Fruit fly (Drosophila melanogaster) whole organism, embryonic: ENCODE data around the gene term.
A peak's percentile ranks its signal among the peaks of the same experiment; 100 is the strongest.

ENCODE experiments used
- Atf6 ChIP-seq: fragments of 200-800 bp; sonication (Bioruptor generic); IDR thresholded peaks from 2 replicates; pipeline ENCODE4 v1.3.6; 2022; ENCODE audit warnings: missing biosample characterization, missing genetic modification characterization
- B-H2 ChIP-seq: fragments of 200-800 bp; sonication (Bioruptor generic); optimal IDR thresholded peaks from 2 replicates; lab custom pipeline; 2018; ENCODE audit warnings: missing biosample characterization, mild to moderate bottlenecking, missing genetic modification characterization
- CG10267 ChIP-seq: fragments of 200-800 bp; sonication (Bioruptor generic); optimal IDR thresholded peaks from 2 replicates; lab custom pipeline; 2018; ENCODE audit warnings: missing biosample characterization, mild to moderate bottlenecking, missing genetic modification characterization, moderate library complexity
- CG11398 ChIP-seq: fragments of 200-800 bp; sonication (Bioruptor generic); optimal IDR thresholded peaks from 2 replicates; lab custom pipeline; 2016; ENCODE audit warnings: missing biosample characterization, missing genetic modification characterization
- CG1233 ChIP-seq: fragments of 200-800 bp; sonication (Bioruptor generic); optimal IDR thresholded peaks from 4 replicates; lab custom pipeline; 2018; ENCODE audit warnings: missing biosample characterization, mild to moderate bottlenecking, missing genetic modification characterization
- CG12744 ChIP-seq: fragments of 200-800 bp; sonication (Bioruptor generic); optimal IDR thresholded peaks from 2 replicates; lab custom pipeline; 2016; ENCODE audit warnings: missing biosample characterization, missing genetic modification characterization
- CG12769 ChIP-seq: fragments of 200-800 bp; sonication (Bioruptor generic); optimal IDR thresholded peaks from 2 replicates; lab custom pipeline; 2019; ENCODE audit warnings: missing biosample characterization, mild to moderate bottlenecking, missing genetic modification characterization, moderate library complexity
- CG13123 ChIP-seq: fragments of 200-800 bp; sonication (Bioruptor generic); optimal IDR thresholded peaks from 2 replicates; lab custom pipeline; 2016; ENCODE audit warnings: missing biosample characterization, missing genetic modification characterization
- CG13296 ChIP-seq: fragments of 200-800 bp; sonication (Bioruptor generic); optimal IDR thresholded peaks from 3 replicates; lab custom pipeline; 2018; ENCODE audit warnings: missing biosample characterization, mild to moderate bottlenecking, missing genetic modification characterization
- CG15601 ChIP-seq: fragments of 200-800 bp; sonication (Bioruptor generic); optimal IDR thresholded peaks from 3 replicates; lab custom pipeline; 2019; ENCODE audit warnings: missing biosample characterization, mild to moderate bottlenecking, missing genetic modification characterization, moderate library complexity
- CG1602 ChIP-seq: fragments of 200-800 bp; sonication (Bioruptor generic); optimal IDR thresholded peaks from 3 replicates; lab custom pipeline; 2016; ENCODE audit warnings: missing biosample characterization, missing genetic modification characterization
- CG1647 ChIP-seq: fragments of 200-800 bp; sonication (Bioruptor generic); optimal IDR thresholded peaks from 3 replicates; lab custom pipeline; 2016; ENCODE audit warnings: missing biosample characterization, missing genetic modification characterization
- CG17385 ChIP-seq: fragments of 200-800 bp; sonication (Bioruptor generic); optimal IDR thresholded peaks from 3 replicates; lab custom pipeline; 2018; ENCODE audit warnings: missing biosample characterization, mild to moderate bottlenecking, missing genetic modification characterization
- CG30431 ChIP-seq: fragments of 200-800 bp; sonication (Bioruptor generic); optimal IDR thresholded peaks from 2 replicates; lab custom pipeline; 2017; ENCODE audit warnings: missing biosample characterization, missing genetic modification characterization
- CG34224 ChIP-seq: fragments of 200-800 bp; sonication (Bioruptor generic); IDR thresholded peaks from 3 replicates; pipeline ENCODE4 v1.3.6; 2022; ENCODE audit warnings: missing biosample characterization, missing genetic modification characterization; ENCODE audit not compliant: partially characterized antibody
- CG4404 ChIP-seq: fragments of 200-800 bp; sonication (Bioruptor generic); IDR thresholded peaks from 2 replicates; pipeline ENCODE4 v1.3.6; 2022; ENCODE audit warnings: missing biosample characterization, missing genetic modification characterization
- Elba2 ChIP-seq: fragments of 200-800 bp; sonication (Bioruptor generic); optimal IDR thresholded peaks from 3 replicates; lab custom pipeline; 2016; ENCODE audit warnings: missing biosample characterization, missing genetic modification characterization
- Ets65A ChIP-seq: fragments of 200-800 bp; sonication (Bioruptor generic); peaks from one replicate; lab custom pipeline; 2016; ENCODE audit warnings: missing biosample characterization, missing genetic modification characterization
- Max ChIP-seq: fragments of 200-800 bp; sonication (Bioruptor generic); optimal IDR thresholded peaks from 2 replicates; lab custom pipeline; 2016; ENCODE audit warnings: missing biosample characterization, mild to moderate bottlenecking, missing genetic modification characterization
- Myb ChIP-seq: fragments of 200-800 bp; sonication (Bioruptor generic); optimal IDR thresholded peaks from 2 replicates; lab custom pipeline; 2016; ENCODE audit warnings: missing biosample characterization, missing genetic modification characterization
- Nf-YA ChIP-seq: fragments of 200-800 bp; sonication (Bioruptor generic); IDR thresholded peaks from 2 replicates; pipeline ENCODE4 v1.3.6; 2022; ENCODE audit warnings: missing biosample characterization, missing genetic modification characterization
- Opbp ChIP-seq: fragments of 200-800 bp; sonication (Bioruptor generic); IDR thresholded peaks from 3 replicates; pipeline ENCODE4 v1.3.6; 2022; ENCODE audit warnings: missing biosample characterization, missing genetic modification characterization; ENCODE audit not compliant: partially characterized antibody
- Ptx1 ChIP-seq: fragments of 200-800 bp; sonication (Bioruptor generic); IDR thresholded peaks from 2 replicates; pipeline ENCODE4 v1.3.6; 2022; ENCODE audit warnings: missing biosample characterization, missing genetic modification characterization
- Sry-β ChIP-seq: fragments of 200-800 bp; sonication (Bioruptor generic); optimal IDR thresholded peaks from 2 replicates; lab custom pipeline; 2018; ENCODE audit warnings: missing biosample characterization, mild to moderate bottlenecking, missing genetic modification characterization, moderate library complexity
- Stat92E ChIP-seq, 3 experiments: fragments of >200 bp in 2 of 3; fragments of 200-800 bp in 1 of 3; sonication (Bioruptor generic) in 1 of 3; optimal IDR thresholded peaks; 2 replicates each; lab custom pipeline; 2017 to 2019; ENCODE audit warnings: missing biosample characterization in 3 of 3, missing genetic modification characterization in 3 of 3, mild to moderate bottlenecking in 1 of 3, moderate library complexity in 1 of 3
- Usf ChIP-seq: fragments of 200-800 bp; sonication (Bioruptor generic); optimal IDR thresholded peaks from 2 replicates; lab custom pipeline; 2017; ENCODE audit warnings: missing genotype, missing biosample characterization, missing genetic modification characterization
- Vsx1 ChIP-seq: fragments of 200-800 bp; sonication (Bioruptor generic); optimal IDR thresholded peaks from 2 replicates; lab custom pipeline; 2017; ENCODE audit warnings: missing biosample characterization, mild to moderate bottlenecking, missing genetic modification characterization, missing genetic modification reagents
- cas ChIP-seq: fragments of 200-800 bp; sonication (Bioruptor generic); IDR thresholded peaks from 2 replicates; pipeline ENCODE4 v1.3.6; 2022; ENCODE audit warnings: missing biosample characterization, missing genetic modification characterization
- cato ChIP-seq: fragments of 200-800 bp; sonication (Bioruptor generic); optimal IDR thresholded peaks from 2 replicates; lab custom pipeline; 2016; ENCODE audit warnings: missing biosample characterization, missing genetic modification characterization, borderline replicate concordance
- crp ChIP-seq, 2 experiments: fragments of 200-800 bp; sonication (Bioruptor generic); optimal IDR thresholded peaks; 2 replicates in 1 of 2; 3 replicates in 1 of 2; lab custom pipeline; 2017; ENCODE audit warnings: missing biosample characterization in 2 of 2, missing genetic modification characterization in 2 of 2, mild to moderate bottlenecking in 1 of 2, moderate library complexity in 1 of 2
- dpn ChIP-seq, 2 experiments: fragments of 200-800 bp; sonication (Bioruptor generic); optimal IDR thresholded peaks; 3 replicates each; lab custom pipeline; 2016; ENCODE audit warnings: missing biosample characterization in 2 of 2, missing genetic modification characterization in 2 of 2
- fd3F ChIP-seq: fragments of 200-800 bp; sonication (Bioruptor generic); optimal IDR thresholded peaks from 2 replicates; lab custom pipeline; 2018; ENCODE audit warnings: missing biosample characterization, mild to moderate bottlenecking, missing genetic modification characterization, moderate library complexity
- fu2 ChIP-seq: fragments of 200-800 bp; sonication (Bioruptor generic); optimal IDR thresholded peaks from 2 replicates; lab custom pipeline; 2016; ENCODE audit warnings: missing biosample characterization, missing genetic modification characterization
- gce ChIP-seq: fragments of 200-800 bp; sonication (Bioruptor generic); IDR thresholded peaks from 3 replicates; pipeline ENCODE4 v1.3.6; 2022; ENCODE audit warnings: missing biosample characterization, missing genetic modification characterization
- grau ChIP-seq: fragments of 200-800 bp; optimal IDR thresholded peaks from 3 replicates; lab custom pipeline; 2019; ENCODE audit warnings: missing biosample characterization, mild to moderate bottlenecking, missing genetic modification characterization, moderate library complexity
- gsb ChIP-seq: fragments of 200-800 bp; sonication (Bioruptor generic); IDR thresholded peaks from 2 replicates; pipeline ENCODE4 v1.3.6; 2022; ENCODE audit warnings: missing biosample characterization, missing genetic modification characterization
- hb ChIP-seq: fragments of 200-800 bp; sonication (Bioruptor generic); IDR thresholded peaks from 3 replicates; pipeline ENCODE4 v1.3.6; 2022; ENCODE audit warnings: missing biosample characterization, missing genetic modification characterization; ENCODE audit not compliant: partially characterized antibody
- inv ChIP-seq: fragments of 200-800 bp; sonication (Bioruptor generic); IDR thresholded peaks from 2 replicates; pipeline ENCODE4 v1.3.6; 2022; ENCODE audit warnings: missing biosample characterization, missing genetic modification characterization; ENCODE audit not compliant: partially characterized antibody
- kah ChIP-seq: fragments of 200-800 bp; sonication (Bioruptor generic); optimal IDR thresholded peaks from 2 replicates; lab custom pipeline; 2018; ENCODE audit warnings: missing biosample characterization, mild to moderate bottlenecking, missing genetic modification characterization
- kni ChIP-seq: fragments of 200-800 bp; sonication (Bioruptor generic); optimal IDR thresholded peaks from 3 replicates; lab custom pipeline; 2017; ENCODE audit warnings: mild to moderate bottlenecking, missing biosample characterization, missing genetic modification reagents, missing genetic modification characterization
- mirr ChIP-seq: fragments of 200-800 bp; sonication (Bioruptor generic); optimal IDR thresholded peaks from 3 replicates; lab custom pipeline; 2018; ENCODE audit warnings: missing biosample characterization, mild to moderate bottlenecking, missing genetic modification characterization
- nom ChIP-seq: fragments of 200-800 bp; sonication (Bioruptor generic); optimal IDR thresholded peaks from 2 replicates; lab custom pipeline; 2017; ENCODE audit warnings: missing biosample characterization, missing genetic modification characterization, mild to moderate bottlenecking, moderate library complexity, missing genetic modification reagents
- scrt ChIP-seq: fragments of 200-800 bp; sonication (Bioruptor generic); optimal IDR thresholded peaks from 2 replicates; lab custom pipeline; 2018; ENCODE audit warnings: missing biosample characterization, mild to moderate bottlenecking, missing genetic modification characterization, moderate library complexity
- sens-2 ChIP-seq: fragments of 200-800 bp; sonication (Bioruptor generic); IDR thresholded peaks from 2 replicates; pipeline ENCODE4 v1.3.6; 2022; ENCODE audit warnings: missing biosample characterization, missing genetic modification characterization
- sug ChIP-seq: fragments of 200-800 bp; optimal IDR thresholded peaks from 2 replicates; lab custom pipeline; 2019; ENCODE audit warnings: missing biosample characterization, mild to moderate bottlenecking, missing genetic modification characterization, moderate library complexity
- tup ChIP-seq: fragments of 200-800 bp; sonication (Bioruptor generic); optimal IDR thresholded peaks from 2 replicates; lab custom pipeline; 2016; ENCODE audit warnings: missing biosample characterization, mild to moderate bottlenecking, missing genetic modification characterization, moderate library complexity
- unc-4 ChIP-seq: fragments of 200-800 bp; sonication (Bioruptor generic); IDR thresholded peaks from 2 replicates; pipeline ENCODE4 v1.3.6; 2022; ENCODE audit warnings: missing biosample characterization, missing genetic modification characterization; ENCODE audit not compliant: partially characterized antibody
- zf30C ChIP-seq: fragments of 200-800 bp; sonication (Bioruptor generic); optimal IDR thresholded peaks from 3 replicates; lab custom pipeline; 2018; ENCODE audit warnings: missing biosample characterization, mild to moderate bottlenecking, missing genetic modification characterization

The term gene

DNA sequence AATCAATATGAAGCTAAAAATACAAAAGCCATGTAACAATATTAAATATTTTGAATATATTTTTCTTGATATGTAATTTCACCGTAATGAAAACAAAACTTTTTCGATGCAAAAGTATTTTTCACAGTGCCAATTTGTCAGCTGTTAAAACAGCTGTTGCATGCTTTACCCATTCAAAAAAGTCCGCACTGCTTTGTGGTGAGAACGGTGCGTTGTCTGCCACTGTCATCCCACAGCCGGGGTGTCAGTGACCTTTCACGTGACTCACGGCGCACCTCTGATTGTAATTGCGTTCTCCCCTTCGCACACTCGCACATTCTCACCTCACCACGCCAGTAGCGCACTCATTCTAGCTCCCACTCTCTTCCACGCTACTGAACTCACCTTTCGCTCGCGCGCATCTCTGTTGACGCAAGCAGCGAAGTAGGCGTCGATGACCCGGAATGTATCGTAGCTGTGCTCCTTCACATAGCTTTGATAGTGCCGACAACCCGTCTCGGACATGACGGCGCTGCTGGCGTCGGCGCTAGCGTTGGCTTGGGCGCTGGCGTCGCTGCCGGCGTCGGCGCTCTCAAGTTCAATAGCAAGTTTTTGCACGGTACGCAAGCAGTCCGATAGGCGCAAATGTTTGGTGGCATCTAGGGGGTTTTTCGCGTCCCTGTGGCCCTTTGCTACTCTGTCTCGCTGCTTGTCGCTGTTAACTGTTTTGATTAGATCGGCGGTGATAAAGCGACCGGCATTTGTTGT is 27.6 kb upstream of the term start (continued):
- TF ChIP-seq Stat92E (GFP tag; optimal IDR thresholded peaks at IDR 0.05; lab: Kevin White, UChicago) (peak in 1 of 3 experiments; percentile 53), sens-2 (GFP tag; lab: Robert Waterston, UW) (0 out of 2 replicates have a peak, but pooled peaks have one; percentile 22), dpn (GFP tag; optimal IDR thresholded peaks at IDR 0.05; lab: Kevin White, UChicago) (peak; percentile 49 to 55), CG30431 (no peak), Usf (no peak), Max (GFP tag; lab: Kevin White, UChicago) (no peak), CG12744 (GFP tag; lab: Kevin White, UChicago) (no peak), inv (GFP tag; lab: Robert Waterston, UW) (peak; percentile 51; the same call in 1 of the 2 replicates), hb (GFP tag; lab: Robert Waterston, UW) (no peak), kni (GFP tag; lab: Kevin White, UChicago) (peak; percentile 91), zf30C (GFP tag; lab: Kevin White, UChicago) (peak; percentile 81), fu2 (GFP tag; lab: Kevin White, UChicago) (peak; percentile 21), scrt (GFP tag; lab: Kevin White, UChicago) (peak; percentile 57), CG13123 (GFP tag; lab: Kevin White, UChicago) (no peak), fd3F (no peak), Opbp (GFP tag; lab: Robert Waterston, UW) (peak; percentile 73), CG1647 (GFP tag; lab: Kevin White, UChicago) (no peak), Nf-YA (no peak), grau (tag; lab: Kevin White, UChicago) (peak; percentile 48), B-H2 (GFP tag; lab: Kevin White, UChicago) (peak; percentile 15), CG13296 (GFP tag; lab: Kevin White, UChicago) (peak; percentile 25), CG17385 (GFP tag; lab: Kevin White, UChicago) (peak; percentile 28), CG11398 (GFP tag; lab: Kevin White, UChicago) (peak; percentile 4), Sry-β (GFP tag; lab: Kevin White, UChicago) (peak; percentile 91), nom (GFP tag; lab: Kevin White, UChicago) (peak; percentile 36), crp (GFP tag; optimal IDR thresholded peaks at IDR 0.05; lab: Kevin White, UChicago) (peak; percentile 40 to 85), unc-4 (GFP tag; lab: Robert Waterston, UW) (peak; percentile 68), Vsx1 (no peak), cas (GFP tag; lab: Robert Waterston, UW) (peak; percentile 42; the same call in 1 of the 2 replicates), CG1602 (no peak), Elba2 (GFP tag; lab: Kevin White, UChicago) (no peak), Ets65A (GFP tag; lab: Kevin White, UChicago) (peak; percentile 75), CG15601 (tag; lab: Kevin White, UChicago) (peak; percentile 32), cato (GFP tag; lab: Kevin White, UChicago) (no peak), gce (GFP tag; lab: Robert Waterston, UW) (no peak), sug (tag; lab: Kevin White, UChicago) (peak; percentile 72), Atf6 (GFP tag; lab: Robert Waterston, UW) (peak; percentile 65), CG34224 (GFP tag; lab: Robert Waterston, UW) (peak; percentile 86), CG12769 (peak; percentile 77), tup (GFP tag; lab: Kevin White, UChicago) (peak; percentile 16), mirr (GFP tag; lab: Kevin White, UChicago) (peak; percentile 41), gsb (no peak), kah (no peak), CG10267 (tag; lab: Kevin White, UChicago) (peak; percentile 36), Ptx1 (GFP tag; lab: Robert Waterston, UW) (0 out of 2 replicates have a peak, but pooled peaks have one; percentile 15), CG4404 (GFP tag; lab: Robert Waterston, UW) (no peak), Myb (GFP tag; lab: Kevin White, UChicago) (peak; percentile 4), CG1233 (no peak)
